Worm (Caenorhabditis elegans): Measurements from ENCODE around the gene Y38E10A.22.

DNA sequence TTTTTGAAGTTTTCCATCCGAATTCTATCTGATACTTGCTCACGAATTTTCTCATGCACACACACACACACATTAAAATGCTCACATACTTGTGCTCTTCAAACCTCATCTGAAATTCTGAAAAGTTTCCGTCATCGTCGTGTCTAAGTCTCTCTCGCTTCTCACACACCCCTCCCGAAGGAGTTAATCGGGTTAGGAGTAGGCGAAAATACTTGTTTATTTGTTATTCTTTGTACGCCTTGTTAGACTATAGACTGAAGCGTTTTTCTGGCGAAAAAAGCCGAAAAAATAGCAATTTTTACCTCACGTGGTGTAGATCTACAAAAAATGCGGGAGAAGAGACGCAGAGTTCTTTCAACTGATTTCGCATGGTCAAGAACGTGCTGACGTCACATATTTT, 13.3 kb upstream of the Y38E10A.22 start:
- TF ChIP-seq ces-1 (GFP tag; optimal IDR thresholded peaks at IDR 0.05) (no peak), egl-27 (tag; optimal IDR thresholded peaks at IDR 0.05) (no peak), unc-98 (GFP tag; IDR thresholded peaks at IDR 0.05) (no peak), lin-39 (tag; optimal IDR thresholded peaks at IDR 0.05) (no peak), lir-3 (tag; optimal IDR thresholded peaks at IDR 0.05; ENCODE audit: poor library complexity) (no peak), egl-13 (tag; optimal IDR thresholded peaks at IDR 0.05) (no peak)

All from whole organism, L1 larva.